Worm (Caenorhabditis elegans) whole organism, mixed stage, embryonic: ENCODE results near the gene C28H8.5.

Experiments used
- ceh-43 ChIP-seq: fragments of 200-800 bp; sonication (Bioruptor generic); optimal IDR thresholded peaks from 2 replicates; lab custom pipeline; 2018; ENCODE audit warnings: mild to moderate bottlenecking, missing genetic modification characterization, moderate library complexity, missing compliant biosample characterization
- flh-1 ChIP-seq: fragments of 200-800 bp; sonication (Bioruptor generic); optimal IDR thresholded peaks from 2 replicates; lab custom pipeline; 2018; ENCODE audit warnings: mild to moderate bottlenecking, missing genetic modification characterization, moderate library complexity, missing compliant biosample characterization
- lsy-2 ChIP-seq: fragments of 150-350 bp; optimal IDR thresholded peaks from 2 replicates; lab custom pipeline; 2014; ENCODE audit warnings: missing biosample characterization, missing genetic modification characterization
- mab-5 ChIP-seq: fragments of 150-350 bp; optimal IDR thresholded peaks from 2 replicates; lab custom pipeline; 2014; ENCODE audit warnings: missing biosample characterization, missing genetic modification characterization
- nhr-12 ChIP-seq: fragments of 150-350 bp; optimal IDR thresholded peaks from 2 replicates; lab custom pipeline; 2014; ENCODE audit warnings: missing biosample characterization, missing genetic modification characterization
- nhr-237 ChIP-seq: fragments of 150-350 bp; optimal IDR thresholded peaks from 2 replicates; lab custom pipeline; 2014; ENCODE audit warnings: missing biosample characterization, missing genetic modification characterization
- nhr-76 ChIP-seq: sonication (generic microtip); optimal IDR thresholded peaks from 2 replicates; lab custom pipeline; 2017; ENCODE audit warnings: missing biosample characterization, missing genetic modification characterization
- unc-62 ChIP-seq: fragments of 150-350 bp; optimal IDR thresholded peaks from 2 replicates; lab custom pipeline; 2014; ENCODE audit warnings: missing biosample characterization, missing genetic modification reagents, missing genetic modification characterization
- ztf-11 ChIP-seq: fragments of 150-350 bp; optimal IDR thresholded peaks from 2 replicates; lab custom pipeline; 2014; ENCODE audit warnings: missing biosample characterization, missing genetic modification characterization

ce11 chrIII:5917365-5917958 is 33.4 kb downstream of the C28H8.5 start:
- TF ChIP-seq ztf-11 (tag; lab: Kevin White, UChicago) (no peak), nhr-12 (tag; lab: Kevin White, UChicago) (no peak), nhr-76 (no peak), flh-1 (no peak), lsy-2 (tag; lab: Kevin White, UChicago) (no peak), mab-5 (tag; lab: Kevin White, UChicago) (no peak), nhr-237 (tag; lab: Kevin White, UChicago) (no peak), unc-62 (GFP tag; lab: Kevin White, UChicago) (no peak), ceh-43 (GFP tag; lab: Kevin White, UChicago) (no peak)
